Fruit fly (Drosophila melanogaster) whole organism, embryonic: Measurements from ENCODE around the gene TFAM.

Experiments
- Blimp-1 ChIP-seq: fragments of 200-800 bp; sonication (Bioruptor generic); optimal IDR thresholded peaks from 3 replicates; lab custom pipeline; 2018; ENCODE audit warnings: missing biosample characterization, missing genetic modification characterization, mild to moderate bottlenecking, moderate library complexity, missing genetic modification reagents
- BtbVII ChIP-seq: fragments of 200-800 bp; sonication (Bioruptor generic); optimal IDR thresholded peaks from 3 replicates; lab custom pipeline; 2017; ENCODE audit warnings: missing biosample characterization, mild to moderate bottlenecking, missing genetic modification characterization
- CG12744 ChIP-seq: fragments of 200-800 bp; sonication (Bioruptor generic); optimal IDR thresholded peaks from 2 replicates; lab custom pipeline; 2016; ENCODE audit warnings: missing biosample characterization, missing genetic modification characterization
- CG13123 ChIP-seq: fragments of 200-800 bp; sonication (Bioruptor generic); optimal IDR thresholded peaks from 2 replicates; lab custom pipeline; 2016; ENCODE audit warnings: missing biosample characterization, missing genetic modification characterization
- CG13296 ChIP-seq: fragments of 200-800 bp; sonication (Bioruptor generic); optimal IDR thresholded peaks from 3 replicates; lab custom pipeline; 2018; ENCODE audit warnings: missing biosample characterization, mild to moderate bottlenecking, missing genetic modification characterization
- CG14050 ChIP-seq: fragments of 200-800 bp; sonication (Bioruptor generic); IDR thresholded peaks from 3 replicates; pipeline ENCODE4 v1.3.6; 2022; ENCODE audit warnings: missing biosample characterization, missing genetic modification characterization
- CG14965 ChIP-seq: fragments of 200-800 bp; sonication (Bioruptor generic); optimal IDR thresholded peaks from 2 replicates; lab custom pipeline; 2016; ENCODE audit warnings: missing biosample characterization, missing genetic modification characterization, borderline replicate concordance
- CG15269 ChIP-seq: fragments of 200-800 bp; sonication (Bioruptor generic); optimal IDR thresholded peaks from 2 replicates; lab custom pipeline; 2018; ENCODE audit warnings: missing biosample characterization, mild to moderate bottlenecking, missing genetic modification characterization, moderate library complexity
- CG1529 ChIP-seq: fragments of 200-800 bp; sonication (Bioruptor generic); optimal IDR thresholded peaks from 3 replicates; lab custom pipeline; 2018; ENCODE audit warnings: missing biosample characterization, missing genetic modification characterization
- CG18764 ChIP-seq: fragments of 200-800 bp; sonication (Bioruptor generic); optimal IDR thresholded peaks from 3 replicates; lab custom pipeline; 2016; ENCODE audit warnings: missing biosample characterization, missing genetic modification characterization
- CG2129 ChIP-seq: fragments of 200-800 bp; sonication (Bioruptor generic); IDR thresholded peaks from 2 replicates; pipeline ENCODE4 v1.3.6; 2022; ENCODE audit warnings: missing biosample characterization, missing genetic modification characterization; ENCODE audit not compliant: partially characterized antibody
- CG43689 ChIP-seq: fragments of 200-800 bp; sonication (Bioruptor generic); IDR thresholded peaks from 2 replicates; pipeline ENCODE4 v1.3.6; 2022; ENCODE audit warnings: missing biosample characterization, missing genetic modification characterization
- CG4424 ChIP-seq: fragments of 200-800 bp; sonication (Bioruptor generic); optimal IDR thresholded peaks from 3 replicates; lab custom pipeline; 2016; ENCODE audit warnings: missing biosample characterization, missing genetic modification characterization
- CG6854 ChIP-seq: fragments of 200-800 bp; sonication (Bioruptor generic); optimal IDR thresholded peaks from 3 replicates; lab custom pipeline; 2017; ENCODE audit warnings: missing biosample characterization, mild to moderate bottlenecking, missing genetic modification characterization
- CG7556 ChIP-seq: fragments of 200-800 bp; sonication (Bioruptor generic); optimal IDR thresholded peaks from 2 replicates; lab custom pipeline; 2017; ENCODE audit warnings: missing biosample characterization, mild to moderate bottlenecking, missing genetic modification characterization
- CG7928 ChIP-seq: fragments of 200-800 bp; sonication (Bioruptor generic); optimal IDR thresholded peaks from 2 replicates; lab custom pipeline; 2017; ENCODE audit warnings: missing biosample characterization, mild to moderate bottlenecking, missing genetic modification characterization
- CG9797 ChIP-seq: fragments of 200-800 bp; sonication (Bioruptor generic); optimal IDR thresholded peaks from 3 replicates; lab custom pipeline; 2018; ENCODE audit warnings: missing biosample characterization, mild to moderate bottlenecking, missing genetic modification characterization
- CTCF ChIP-seq: fragments of 200-800 bp; sonication (Bioruptor generic); optimal IDR thresholded peaks from 2 replicates; lab custom pipeline; 2017; ENCODE audit warnings: missing biosample characterization, mild to moderate bottlenecking, missing genetic modification characterization, moderate library complexity
- Chrac-16 ChIP-seq: fragments of 200-800 bp; sonication (Bioruptor generic); optimal IDR thresholded peaks from 3 replicates; lab custom pipeline; 2016; ENCODE audit warnings: missing biosample characterization, missing genetic modification characterization
- Drgx ChIP-seq: fragments of 200-800 bp; sonication (Bioruptor generic); IDR thresholded peaks from 2 replicates; pipeline ENCODE4 v1.3.6; 2022; ENCODE audit warnings: missing biosample characterization, missing genetic modification characterization
- Ets65A ChIP-seq: fragments of 200-800 bp; sonication (Bioruptor generic); peaks from one replicate; lab custom pipeline; 2016; ENCODE audit warnings: missing biosample characterization, missing genetic modification characterization
- Ets97D ChIP-seq: fragments of 200-800 bp; sonication (Bioruptor generic); optimal IDR thresholded peaks from 3 replicates; lab custom pipeline; 2016; ENCODE audit warnings: missing biosample characterization, missing genetic modification characterization
- H2.0 ChIP-seq: fragments of 200-800 bp; sonication (Bioruptor generic); IDR thresholded peaks from 2 replicates; pipeline ENCODE4 v1.3.6; 2022; ENCODE audit warnings: missing biosample characterization, missing genetic modification characterization
- HLH54F ChIP-seq: fragments of 200-800 bp; sonication (Bioruptor generic); optimal IDR thresholded peaks from 3 replicates; lab custom pipeline; 2016; ENCODE audit warnings: missing biosample characterization, missing genetic modification characterization
- HmgZ ChIP-seq: fragments of 200-800 bp; sonication (Bioruptor generic); optimal IDR thresholded peaks from 2 replicates; lab custom pipeline; 2018; ENCODE audit warnings: missing biosample characterization, mild to moderate bottlenecking, missing genetic modification characterization
- Hr78 ChIP-seq, 2 experiments: fragments of 200-800 bp in 1 of 2; fragments of >200 bp in 1 of 2; sonication (Bioruptor generic) in 1 of 2; optimal IDR thresholded peaks; 2 replicates each; lab custom pipeline; 2017 to 2019; ENCODE audit warnings: missing biosample characterization in 2 of 2, missing genetic modification characterization in 2 of 2, mild to moderate bottlenecking in 1 of 2, moderate library complexity in 1 of 2
- MBD-R2 ChIP-seq: fragments of 200-800 bp; sonication (Bioruptor generic); IDR thresholded peaks from 2 replicates; pipeline ENCODE4 v1.3.6; 2022; ENCODE audit warnings: missing biosample characterization, missing genetic modification characterization
- Max ChIP-seq: fragments of 200-800 bp; sonication (Bioruptor generic); optimal IDR thresholded peaks from 2 replicates; lab custom pipeline; 2016; ENCODE audit warnings: missing biosample characterization, mild to moderate bottlenecking, missing genetic modification characterization
- Myb ChIP-seq: fragments of 200-800 bp; sonication (Bioruptor generic); optimal IDR thresholded peaks from 2 replicates; lab custom pipeline; 2016; ENCODE audit warnings: missing biosample characterization, missing genetic modification characterization
- Sox102F ChIP-seq: fragments of 200-800 bp; sonication (Bioruptor generic); optimal IDR thresholded peaks from 2 replicates; lab custom pipeline; 2018; ENCODE audit warnings: missing biosample characterization, mild to moderate bottlenecking, missing genetic modification characterization, moderate library complexity
- ab ChIP-seq: fragments of 200-800 bp; sonication (Bioruptor generic); optimal IDR thresholded peaks from 2 replicates; lab custom pipeline; 2016; ENCODE audit warnings: missing biosample characterization, missing genetic modification characterization
- abd-A ChIP-seq: fragments of 200-800 bp; sonication (Bioruptor generic); optimal IDR thresholded peaks from 3 replicates; lab custom pipeline; 2019; ENCODE audit warnings: missing biosample characterization, mild to moderate bottlenecking, missing genetic modification characterization, moderate library complexity
- cad ChIP-seq: fragments of >200 bp; optimal IDR thresholded peaks from 2 replicates; lab custom pipeline; 2017; ENCODE audit warnings: missing biosample characterization, missing genetic modification characterization
- chn ChIP-seq: fragments of 200-800 bp; sonication (Bioruptor generic); optimal IDR thresholded peaks from 2 replicates; lab custom pipeline; 2016; ENCODE audit warnings: missing biosample characterization, missing genetic modification characterization
- da ChIP-seq: fragments of 200-800 bp; sonication (Bioruptor generic); optimal IDR thresholded peaks from 2 replicates; lab custom pipeline; 2016; ENCODE audit warnings: missing biosample characterization, missing genetic modification characterization
- emc ChIP-seq: fragments of 200-800 bp; sonication (Bioruptor generic); optimal IDR thresholded peaks from 2 replicates; lab custom pipeline; 2016; ENCODE audit warnings: missing biosample characterization, missing genetic modification characterization
- ewg ChIP-seq: fragments of 200-800 bp; sonication (Bioruptor generic); optimal IDR thresholded peaks from 3 replicates; lab custom pipeline; 2017; ENCODE audit warnings: mild to moderate bottlenecking, missing biosample characterization, missing genetic modification reagents, missing genetic modification characterization
- gcm2 ChIP-seq: fragments of 200-800 bp; sonication (Bioruptor generic); optimal IDR thresholded peaks from 2 replicates; lab custom pipeline; 2016; ENCODE audit warnings: missing biosample characterization, missing genetic modification characterization
- gro ChIP-seq: fragments of 200-800 bp; sonication (Bioruptor generic); optimal IDR thresholded peaks from 2 replicates; lab custom pipeline; 2016; ENCODE audit warnings: missing biosample characterization, missing genetic modification characterization
- gt ChIP-seq: fragments of 200-800 bp; sonication (Bioruptor generic); IDR thresholded peaks from 2 replicates; pipeline ENCODE4 v1.3.6; 2022; ENCODE audit warnings: missing biosample characterization, missing genetic modification characterization
- hkb ChIP-seq, 2 experiments: fragments of 200-800 bp in 1 of 2; fragments of >200 bp in 1 of 2; sonication (Bioruptor generic) in 1 of 2; IDR thresholded peaks in 1 of 2; optimal IDR thresholded peaks in 1 of 2; 2 replicates each; pipeline versions ENCODE4 v1.3.6 to Lab custom; 2017 to 2022; ENCODE audit warnings: missing biosample characterization in 1 of 2, missing genetic modification characterization in 1 of 2
- jumu ChIP-seq: fragments of 200-800 bp; sonication (Bioruptor generic); optimal IDR thresholded peaks from 3 replicates; lab custom pipeline; 2016; ENCODE audit warnings: missing biosample characterization, missing genetic modification characterization
- peb ChIP-seq: fragments of 200-800 bp; sonication (Bioruptor generic); IDR thresholded peaks from 2 replicates; pipeline ENCODE4 v1.3.6; 2022; ENCODE audit warnings: missing biosample characterization, missing genetic modification characterization
- pho ChIP-seq: fragments of 200-800 bp; sonication (Bioruptor generic); optimal IDR thresholded peaks from 2 replicates; lab custom pipeline; 2016; ENCODE audit warnings: missing biosample characterization, missing genetic modification characterization
- phol ChIP-seq: fragments of 200-800 bp; sonication (Bioruptor generic); optimal IDR thresholded peaks from 3 replicates; lab custom pipeline; 2018; ENCODE audit warnings: missing biosample characterization, mild to moderate bottlenecking, missing genetic modification characterization, moderate library complexity
- salm ChIP-seq: fragments of 200-800 bp; sonication (Bioruptor generic); optimal IDR thresholded peaks from 2 replicates; lab custom pipeline; 2018; ENCODE audit warnings: missing biosample characterization, mild to moderate bottlenecking, missing genetic modification characterization
- seq ChIP-seq: fragments of 200-800 bp; sonication (Bioruptor generic); IDR thresholded peaks from 2 replicates; pipeline ENCODE4 v1.3.6; 2022; ENCODE audit warnings: missing biosample characterization, missing genetic modification characterization
- sisA ChIP-seq: fragments of 200-800 bp; sonication (Bioruptor generic); IDR thresholded peaks from 2 replicates; pipeline ENCODE4 v1.3.6; 2022; ENCODE audit warnings: missing biosample characterization, missing genetic modification characterization
- sob ChIP-seq: fragments of 200-800 bp; sonication (Bioruptor generic); IDR thresholded peaks from 2 replicates; pipeline ENCODE4 v1.3.6; 2022; ENCODE audit warnings: missing biosample characterization, missing genetic modification characterization
- ttk ChIP-seq: fragments of 200-800 bp; sonication (Bioruptor generic); IDR thresholded peaks from 2 replicates; pipeline ENCODE4 v2.1.2; 2022; ENCODE audit warnings: missing biosample characterization, missing genetic modification characterization
- usp ChIP-seq: fragments of >200 bp; optimal IDR thresholded peaks from 2 replicates; lab custom pipeline; 2017; ENCODE audit warnings: missing biosample characterization, missing genetic modification characterization
- wek ChIP-seq: fragments of 200-800 bp; sonication (Bioruptor generic); optimal IDR thresholded peaks from 3 replicates; lab custom pipeline; 2018; ENCODE audit warnings: missing biosample characterization, mild to moderate bottlenecking, missing genetic modification characterization, moderate library complexity

Gene TFAM

dm6 chr3R:20555023-20555422 lies 21.8 kb downstream of the TFAM start:
- peak; percentile 7 for TF ChIP-seq Myb (GFP tag; lab: Kevin White, UChicago)
- no peak for TF ChIP-seq CG14965 (GFP tag; lab: Kevin White, UChicago)
- peak; percentile 37; the same call in 1 of the 2 replicates for TF ChIP-seq MBD-R2 (GFP tag; lab: Robert Waterston, UW)
- TF ChIP-seq sob: peak; percentile 73; the same call in 1 of the 2 replicates
- TF ChIP-seq hkb (optimal IDR thresholded peaks at IDR 0.05; lab: Kevin White, UChicago): no peak
- peak; percentile 76 for TF ChIP-seq hkb (GFP tag; IDR thresholded peaks at IDR 0.05; lab: Robert Waterston, UW)
- TF ChIP-seq Hr78 (GFP tag; optimal IDR thresholded peaks at IDR 0.05; lab: Kevin White, UChicago): peak in 1 of 2 experiments; percentile 24
- no peak for TF ChIP-seq gcm2
- TF ChIP-seq pho: no peak
- TF ChIP-seq BtbVII: peak; percentile 81
- peak; percentile 33; the same call in 1 of the 2 replicates for TF ChIP-seq Drgx (GFP tag; lab: Robert Waterston, UW)
- no peak for TF ChIP-seq HLH54F (GFP tag; lab: Kevin White, UChicago)
- no peak for TF ChIP-seq CTCF (GFP tag; lab: Kevin White, UChicago)
- TF ChIP-seq ab (GFP tag; lab: Kevin White, UChicago): no peak
- no peak for TF ChIP-seq seq (GFP tag; lab: Robert Waterston, UW)
- TF ChIP-seq emc: peak; percentile 35
- TF ChIP-seq CG7556 (GFP tag; lab: Kevin White, UChicago): peak; percentile 27
- TF ChIP-seq Ets65A (GFP tag; lab: Kevin White, UChicago): peak; percentile 76
- TF ChIP-seq Ets97D: no peak
- TF ChIP-seq Blimp-1 (GFP tag; lab: Kevin White, UChicago): peak; percentile 43
- no peak for TF ChIP-seq jumu (GFP tag; lab: Kevin White, UChicago)
- TF ChIP-seq gro: peak; percentile 81
- no peak for TF ChIP-seq abd-A (tag; lab: Kevin White, UChicago)
- TF ChIP-seq CG1529: no peak
- TF ChIP-seq chn (GFP tag; lab: Kevin White, UChicago): no peak
- 0 out of 2 replicates have a peak, but pooled peaks have one; percentile 20 for TF ChIP-seq ttk (GFP tag; lab: Robert Waterston, UW)
- peak; percentile 73 for TF ChIP-seq CG13296
- no peak for TF ChIP-seq ewg (GFP tag; lab: Kevin White, UChicago)
- TF ChIP-seq sisA (GFP tag; lab: Robert Waterston, UW): peak; percentile 51
- TF ChIP-seq CG6854 (GFP tag; lab: Kevin White, UChicago): peak; percentile 34
- TF ChIP-seq salm (tag; lab: Kevin White, UChicago): no peak
- TF ChIP-seq CG15269 (tag; lab: Kevin White, UChicago): peak; percentile 1
- TF ChIP-seq wek (GFP tag; lab: Kevin White, UChicago): no peak
- TF ChIP-seq CG2129 (GFP tag; lab: Robert Waterston, UW): no peak
- TF ChIP-seq phol: peak; percentile 10
- TF ChIP-seq CG4424: peak; percentile 47
- TF ChIP-seq CG7928 (GFP tag; lab: Kevin White, UChicago): no peak
- TF ChIP-seq CG13123 (GFP tag; lab: Kevin White, UChicago): no peak
- no peak for TF ChIP-seq CG18764 (GFP tag; lab: Kevin White, UChicago)
- no peak for TF ChIP-seq Sox102F (GFP tag; lab: Kevin White, UChicago)
- TF ChIP-seq HmgZ (tag; lab: Kevin White, UChicago): no peak
- no peak for TF ChIP-seq Chrac-16 (GFP tag; lab: Kevin White, UChicago)
- no peak for TF ChIP-seq CG12744 (GFP tag; lab: Kevin White, UChicago)
- TF ChIP-seq Max: no peak
- TF ChIP-seq da (GFP tag; lab: Kevin White, UChicago): no peak
- no peak for TF ChIP-seq gt (GFP tag; lab: Robert Waterston, UW)
- no peak for TF ChIP-seq usp (GFP tag; lab: Kevin White, UChicago)
- no peak for TF ChIP-seq H2.0
- no peak for TF ChIP-seq CG9797 (GFP tag; lab: Kevin White, UChicago)
- TF ChIP-seq CG43689 (GFP tag; lab: Robert Waterston, UW): no peak
- no peak for TF ChIP-seq peb (GFP tag; lab: Robert Waterston, UW)
- no peak for TF ChIP-seq cad
- TF ChIP-seq CG14050 (GFP tag; lab: Robert Waterston, UW): peak; percentile 58; the same call in 2 of the 3 replicates
